Worm (Caenorhabditis elegans) whole organism, L4 larva: ENCODE measurements around the gene cat-4.

Experiments used
- D1046.2 ChIP-seq: fragments of 200-800 bp; sonication (Bioruptor generic); IDR thresholded peaks from 2 replicates; pipeline ENCODE4 v1.3.6; 2022; ENCODE audit warnings: missing genetic modification characterization, missing compliant biosample characterization
- F37D6.2 ChIP-seq: sonication (generic microtip); optimal IDR thresholded peaks from 2 replicates; lab custom pipeline; 2016; ENCODE audit warnings: mild to moderate bottlenecking, missing genetic modification characterization, missing compliant biosample characterization
- R02D3.7 ChIP-seq: fragments of 150-350 bp; sonication (generic microtip); optimal IDR thresholded peaks from 3 replicates; lab custom pipeline; 2014; ENCODE audit warnings: missing biosample characterization, missing genetic modification characterization
- T20F7.1 ChIP-seq: fragments of 200-800 bp; sonication (Bioruptor generic); optimal IDR thresholded peaks from 2 replicates; lab custom pipeline; 2018; ENCODE audit warnings: mild to moderate bottlenecking, missing genetic modification characterization, missing compliant biosample characterization
- Y105C5A.15 ChIP-seq: fragments of 200-800 bp; sonication (Bioruptor generic); IDR thresholded peaks from 2 replicates; pipeline ENCODE4 v1.3.6; 2022; ENCODE audit warnings: missing genetic modification characterization, missing compliant biosample characterization
- Y5F2A.4 ChIP-seq: fragments of 200-800 bp; sonication (Bioruptor generic); optimal IDR thresholded peaks from 2 replicates; lab custom pipeline; 2018; ENCODE audit warnings: mild to moderate bottlenecking, missing genetic modification characterization, missing compliant biosample characterization
- ZK337.2 ChIP-seq: fragments of 200-800 bp; sonication (Bioruptor generic); IDR thresholded peaks from 2 replicates; pipeline ENCODE4 v1.3.6; 2022; ENCODE audit warnings: missing genetic modification reagents, missing genetic modification characterization, missing compliant biosample characterization
- aha-1 ChIP-seq: fragments of 150-350 bp; peaks from one replicate; lab custom pipeline; 2014; ENCODE audit warnings: missing biosample characterization, missing genetic modification characterization
- aly-2 ChIP-seq: sonication (generic microtip); optimal IDR thresholded peaks from 2 replicates; lab custom pipeline; 2018; ENCODE audit warnings: missing biosample characterization, missing genetic modification characterization
- arid-1 ChIP-seq: fragments of 200-800 bp; sonication (Bioruptor generic); conservative IDR thresholded peaks from 2 replicates; pipeline ENCODE4 v1.3.6; 2022; ENCODE audit warnings: missing genetic modification reagents, missing genetic modification characterization, missing compliant biosample characterization
- attf-4 ChIP-seq: sonication (generic microtip); optimal IDR thresholded peaks from 3 replicates; lab custom pipeline; 2017; ENCODE audit warnings: missing biosample characterization, missing genetic modification characterization
- ceh-62 ChIP-seq: sonication (generic microtip); optimal IDR thresholded peaks from 2 replicates; lab custom pipeline; 2017; ENCODE audit warnings: missing biosample characterization, missing genetic modification characterization
- daf-16 ChIP-seq, 3 experiments: sonication (generic microtip); optimal IDR thresholded peaks; 2 replicates each; lab custom pipeline; 2016 to 2017; ENCODE audit warnings: missing genetic modification characterization in 3 of 3, missing genetic modification reagents in 3 of 3, mild to moderate bottlenecking in 2 of 3, missing compliant biosample characterization in 2 of 3, missing biosample characterization in 1 of 3, moderate library complexity in 1 of 3
- daf-8 ChIP-seq: fragments of 200-800 bp; sonication (Bioruptor generic); IDR thresholded peaks from 2 replicates; pipeline ENCODE4 v1.3.6; 2022; ENCODE audit warnings: missing genetic modification characterization, missing compliant biosample characterization
- dmd-6 ChIP-seq: fragments of 200-800 bp; sonication (Bioruptor generic); IDR thresholded peaks from 2 replicates; pipeline ENCODE4 v1.3.6; 2022; ENCODE audit warnings: missing genetic modification reagents, missing genetic modification characterization, missing compliant biosample characterization
- dmd-8 ChIP-seq: fragments of 200-800 bp; sonication (Bioruptor generic); IDR thresholded peaks from 2 replicates; pipeline ENCODE4 v1.3.6; 2022; ENCODE audit warnings: missing genetic modification characterization, missing compliant biosample characterization
- dmd-9 ChIP-seq: fragments of 200-800 bp; sonication (Bioruptor generic); IDR thresholded peaks from 2 replicates; pipeline ENCODE4 v1.3.6; 2022; ENCODE audit warnings: missing genetic modification reagents, missing genetic modification characterization, missing compliant biosample characterization
- jun-1 ChIP-seq: fragments of 150-350 bp; optimal IDR thresholded peaks from 2 replicates; lab custom pipeline; 2014; ENCODE audit warnings: missing biosample characterization, missing genetic modification reagents, missing genetic modification characterization
- lin-1 ChIP-seq: fragments of 200-800 bp; sonication (Bioruptor generic); IDR thresholded peaks from 2 replicates; pipeline ENCODE4 v1.3.6; 2022; ENCODE audit warnings: missing genetic modification reagents, missing genetic modification characterization, missing compliant biosample characterization
- lin-29 ChIP-seq: fragments of 200-800 bp; sonication (Bioruptor generic); IDR thresholded peaks from 2 replicates; pipeline ENCODE4 v1.3.6; 2022; ENCODE audit warnings: missing genetic modification reagents, missing genetic modification characterization, missing compliant biosample characterization
- lin-39 ChIP-seq: fragments of 150-350 bp; optimal IDR thresholded peaks from 2 replicates; lab custom pipeline; 2014; ENCODE audit warnings: missing biosample characterization, missing genetic modification reagents, missing genetic modification characterization
- mdt-29 ChIP-seq: fragments of 200-800 bp; sonication (Bioruptor generic); IDR thresholded peaks from 2 replicates; pipeline ENCODE4 v1.3.6; 2022; ENCODE audit warnings: missing genetic modification reagents, missing genetic modification characterization, missing compliant biosample characterization
- nhr-10 ChIP-seq: fragments of 150-350 bp; optimal IDR thresholded peaks from 2 replicates; lab custom pipeline; 2014; ENCODE audit warnings: missing biosample characterization, missing genetic modification characterization
- nhr-111 ChIP-seq: fragments of 200-800 bp; sonication (Bioruptor generic); optimal IDR thresholded peaks from 2 replicates; lab custom pipeline; 2018; ENCODE audit warnings: mild to moderate bottlenecking, missing genetic modification characterization, missing compliant biosample characterization
- nhr-25 ChIP-seq: sonication (generic microtip); optimal IDR thresholded peaks from 2 replicates; lab custom pipeline; 2017; ENCODE audit warnings: missing genetic modification characterization, mild to moderate bottlenecking, missing compliant biosample characterization, antibody characterized with exemption, moderate library complexity, borderline replicate concordance; ENCODE audit not compliant: insufficient read depth
- nhr-77 ChIP-seq: fragments of 150-350 bp; optimal IDR thresholded peaks from 2 replicates; lab custom pipeline; 2014; ENCODE audit warnings: missing biosample characterization, missing genetic modification characterization
- saeg-2 ChIP-seq: fragments of 200-800 bp; sonication (Bioruptor generic); IDR thresholded peaks from 2 replicates; pipeline ENCODE4 v1.3.6; 2022; ENCODE audit warnings: missing genetic modification reagents, missing genetic modification characterization, missing compliant biosample characterization
- sdz-12 ChIP-seq: fragments of 200-800 bp; sonication (Bioruptor generic); optimal IDR thresholded peaks from 2 replicates; lab custom pipeline; 2018; ENCODE audit warnings: mild to moderate bottlenecking, missing genetic modification characterization, missing compliant biosample characterization
- tra-1 ChIP-seq: fragments of 200-800 bp; sonication (Bioruptor generic); IDR thresholded peaks from 2 replicates; pipeline ENCODE4 v1.3.6; 2022; ENCODE audit warnings: missing genetic modification reagents, missing genetic modification characterization, missing compliant biosample characterization
- vab-7 ChIP-seq: fragments of 200-800 bp; sonication (Bioruptor generic); IDR thresholded peaks from 2 replicates; pipeline ENCODE4 v1.3.6; 2022; ENCODE audit warnings: missing genetic modification reagents, missing genetic modification characterization, missing compliant biosample characterization
- zfp-3 ChIP-seq: fragments of 200-800 bp; sonication (Bioruptor generic); conservative IDR thresholded peaks from 2 replicates; pipeline ENCODE4 v1.3.6; 2022; ENCODE audit warnings: missing genetic modification reagents, missing genetic modification characterization, missing compliant biosample characterization
- zip-11 ChIP-seq: fragments of 200-800 bp; sonication (Bioruptor generic); IDR thresholded peaks from 2 replicates; pipeline ENCODE4 v1.3.6; 2022; ENCODE audit warnings: missing genetic modification characterization, missing compliant biosample characterization
- ztf-11 ChIP-seq: fragments of 150-350 bp; optimal IDR thresholded peaks from 2 replicates; lab custom pipeline; 2014; ENCODE audit warnings: missing biosample characterization, missing genetic modification characterization
- ztf-7 ChIP-seq: fragments of 150-350 bp; optimal IDR thresholded peaks from 2 replicates; lab custom pipeline; 2014; ENCODE audit warnings: missing biosample characterization, missing genetic modification characterization

The cat-4 gene

DNA sequence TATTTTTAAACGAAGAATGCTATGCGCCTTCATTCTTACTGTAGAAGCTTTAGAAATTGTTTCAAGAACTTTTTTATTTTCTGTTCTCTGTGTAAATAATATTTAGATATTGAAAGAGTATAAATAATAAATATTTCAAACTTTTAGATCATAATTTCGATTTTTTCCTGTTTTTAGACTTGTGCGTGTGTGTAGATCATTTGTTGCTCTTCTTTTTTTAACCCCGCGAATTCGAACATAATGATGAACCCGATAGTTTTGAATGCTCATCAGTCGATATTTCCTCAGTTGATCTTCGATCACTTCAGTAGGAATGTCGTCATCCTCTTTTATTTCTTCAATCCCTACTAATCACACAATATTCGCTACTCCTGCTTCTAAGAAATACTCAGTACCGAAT, 32.6 kb downstream of the cat-4 start, which contains the start of gene T21C9.13:
Gene T21C9.13 (plus strand): TSS at position 33 of the 400 bp plus-strand sequence.
- TF ChIP-seq jun-1 (tag; lab: Kevin White, UChicago): no peak
- no peak for TF ChIP-seq dmd-6
- TF ChIP-seq zip-11 (GFP tag; lab: Robert Waterston, UW): no peak
- TF ChIP-seq zfp-3: no peak
- no peak for TF ChIP-seq saeg-2
- no peak for TF ChIP-seq vab-7 (GFP tag; lab: Robert Waterston, UW)
- TF ChIP-seq lin-1: no peak
- no peak for TF ChIP-seq arid-1 (GFP tag; lab: Robert Waterston, UW)
- TF ChIP-seq lin-39: no peak

DNA sequence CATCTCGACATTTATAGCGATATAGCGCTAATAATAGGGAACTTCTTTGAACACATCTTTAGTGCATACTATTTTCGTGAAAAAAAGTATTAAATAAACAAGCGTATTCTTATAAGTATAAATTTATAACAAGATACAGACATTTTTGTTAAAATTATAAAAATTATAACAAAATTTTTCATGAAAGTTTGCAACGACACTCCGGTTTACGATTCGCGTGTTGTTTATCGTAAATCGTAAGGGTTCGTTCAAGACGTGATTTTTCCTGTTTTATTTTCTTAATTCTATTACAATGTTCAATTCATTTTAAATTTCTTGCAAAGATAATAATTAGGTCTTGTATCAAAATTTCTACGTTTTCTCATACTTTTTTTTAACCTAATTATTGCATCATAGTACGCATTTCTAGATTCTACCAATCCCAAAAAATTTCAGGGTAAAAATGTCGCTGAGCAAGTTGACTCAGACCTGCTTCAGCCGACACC, 34.0 kb downstream of the cat-4 start, which contains the start of gene scpl-4:
Gene scpl-4 (plus strand): TSS at position 435 of the 485 bp plus-strand sequence.
- no peak for TF ChIP-seq nhr-10 (tag; lab: Kevin White, UChicago)
- peak; percentile 88 for TF ChIP-seq T20F7.1 (GFP tag; lab: Kevin White, UChicago)
- no peak for TF ChIP-seq dmd-9 (GFP tag; lab: Robert Waterston, UW)
- peak; percentile 21 for TF ChIP-seq R02D3.7 (tag; lab: Kevin White, UChicago)
- no peak for TF ChIP-seq sdz-12 (GFP tag; lab: Kevin White, UChicago)
- no peak for TF ChIP-seq nhr-77 (tag; lab: Kevin White, UChicago)
- no peak for TF ChIP-seq ztf-7 (tag; lab: Kevin White, UChicago)
- no peak for TF ChIP-seq zfp-3
- TF ChIP-seq mdt-29: no peak
- TF ChIP-seq, all 104 proteins: peak for 2

DNA sequence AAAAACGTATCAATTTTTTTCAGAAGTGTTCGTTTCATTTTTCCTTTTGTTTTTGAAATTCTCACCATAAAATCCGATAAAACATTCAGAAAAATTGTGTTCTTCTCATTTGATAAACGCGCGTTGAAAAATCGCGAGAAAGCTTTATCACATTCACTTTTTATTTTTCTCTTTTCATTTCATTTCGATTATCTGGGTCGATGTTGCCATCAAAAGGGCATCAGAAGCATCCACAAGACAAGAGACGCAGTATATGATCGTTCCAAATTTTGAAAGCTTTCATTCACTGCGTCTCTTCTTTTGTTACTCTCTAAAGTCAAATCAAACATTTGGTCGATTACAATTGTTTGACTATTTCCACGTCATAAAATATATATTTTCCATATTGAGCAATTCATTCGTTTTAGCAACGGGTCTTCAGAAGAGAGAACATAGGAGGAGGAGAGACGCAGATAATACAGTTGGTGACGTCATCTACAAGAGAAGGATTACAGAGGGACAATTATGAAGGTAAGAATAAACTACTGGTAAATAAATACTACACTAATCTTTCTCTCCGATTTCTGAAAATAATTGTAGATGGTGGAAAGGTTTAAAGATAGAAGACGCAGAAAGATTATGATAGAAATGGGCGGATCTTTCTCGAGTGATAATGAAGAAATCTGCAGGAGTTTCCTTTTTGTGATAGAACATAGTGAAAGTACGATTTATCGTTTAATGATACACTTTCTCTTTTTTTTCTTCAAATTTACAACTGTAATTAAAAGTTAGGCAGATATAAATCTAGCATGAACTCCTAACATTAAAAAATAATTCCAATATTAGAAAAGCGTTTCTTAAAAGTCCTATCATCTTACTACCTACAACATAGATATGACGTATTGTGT, 37.6 kb downstream of the cat-4 start, which contains the start of gene H27A22.1:
Gene H27A22.1 (plus strand): TSS at position 505 of the 887 bp plus-strand sequence.
- TF ChIP-seq ceh-62 (tag; lab: Kevin White, UChicago) (no peak), lin-29 (no peak), dmd-6 (no peak), ztf-11 (tag; lab: Kevin White, UChicago) (no peak), dmd-8 (no peak), ZK337.2 (no peak), aha-1 (tag; lab: Kevin White, UChicago) (peak; percentile 96), aly-2 (tag; lab: Kevin White, UChicago) (no peak), Y5F2A.4 (GFP tag; lab: Kevin White, UChicago) (no peak), daf-16 (GFP tag; optimal IDR thresholded peaks at IDR 0.05; lab: Kevin White, UChicago) (no peak), daf-16 (tag; optimal IDR thresholded peaks at IDR 0.05; lab: Kevin White, UChicago) (peak; percentile 4), tra-1 (GFP tag; lab: Robert Waterston, UW) (no peak), Y105C5A.15 (GFP tag; lab: Robert Waterston, UW) (no peak)
- TF ChIP-seq, all 104 proteins: peak for 2

DNA sequence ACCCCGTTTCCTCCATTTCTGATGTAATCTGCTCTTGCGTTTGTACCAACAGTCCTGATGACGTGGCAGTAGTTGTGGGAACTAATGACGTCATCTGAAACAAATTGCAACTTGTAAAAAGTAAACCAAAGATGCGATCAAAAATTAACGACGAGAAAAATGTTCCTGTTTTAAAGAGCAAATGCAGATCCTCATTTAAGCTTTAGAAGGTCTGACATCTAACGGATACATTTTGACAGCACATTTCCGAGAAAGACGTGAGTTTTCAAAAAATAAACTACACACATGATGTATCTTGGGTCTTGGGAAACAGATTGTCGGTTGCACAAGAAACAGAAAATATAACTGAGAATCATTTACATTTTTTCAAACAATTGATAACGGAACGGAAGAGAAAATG, 50.8 kb downstream of the cat-4 start, which contains the start of gene H09F14.1:
Gene H09F14.1 (minus strand): TSS at position 101 of the 400 bp plus-strand sequence.
- no peak for TF ChIP-seq attf-4 (tag; lab: Kevin White, UChicago)
- no peak for TF ChIP-seq nhr-25 (tag; lab: Kevin White, UChicago)
- no peak for TF ChIP-seq daf-8 (GFP tag; lab: Robert Waterston, UW)
- TF ChIP-seq aha-1 (tag; lab: Kevin White, UChicago): no peak
- TF ChIP-seq zfp-3: no peak
- no peak for TF ChIP-seq D1046.2
- TF ChIP-seq nhr-111 (GFP tag; lab: Kevin White, UChicago): no peak
- no peak for TF ChIP-seq F37D6.2 (tag; lab: Kevin White, UChicago)
